Fruit fly (Drosophila melanogaster): ENCODE results near the gene CheA84a.
A peak's percentile ranks its signal among the peaks of the same experiment; 100 is the strongest.

CheA84a gene

dm6 chr3R:8217727-8218126 lies 13.1 kb upstream of the CheA84a start, which contains the start of gene CG7800 (continued):
- TF ChIP-seq Bteb2 (GFP tag; optimal IDR thresholded peaks at IDR 0.05) (no peak), CG8944 (GFP tag; optimal IDR thresholded peaks at IDR 0.05) (no peak), ap (GFP tag; IDR thresholded peaks at IDR 0.05) (no peak), HLH4C (GFP tag; IDR thresholded peaks at IDR 0.05; ENCODE audit: partially characterized antibody) (peak; percentile 77), CG10565 (GFP tag; optimal IDR thresholded peaks at IDR 0.05) (no peak), CG18011 (GFP tag; optimal IDR thresholded peaks at IDR 0.05) (no peak), CG12299 (tag; optimal IDR thresholded peaks at IDR 0.05) (no peak), Doc3 (GFP tag; IDR thresholded peaks at IDR 0.05; ENCODE audit: partially characterized antibody) (peak; percentile 55; the same call in 2 of the 3 replicates), Poxn (GFP tag; IDR thresholded peaks at IDR 0.05) (no peak), stwl (tag; optimal IDR thresholded peaks at IDR 0.05) (peak; percentile 63), CG14860 (GFP tag; IDR thresholded peaks at IDR 0.05; ENCODE audit: partially characterized antibody) (peak; percentile 37; the same call in 1 of the 3 replicates), MBD-R2 (GFP tag; IDR thresholded peaks at IDR 0.05) (peak; percentile 50), Ptx1 (GFP tag; IDR thresholded peaks at IDR 0.05) (no peak), org-1 (GFP tag; optimal IDR thresholded peaks at IDR 0.05) (no peak), pzg (GFP tag; optimal IDR thresholded peaks at IDR 0.05) (peak; percentile 41), sens (GFP tag) (peak; percentile 23)

dm6 chr3R:8215528-8216189 lies 11.0 kb upstream of the CheA84a start:
- TF ChIP-seq Xbp1 (GFP tag; optimal IDR thresholded peaks at IDR 0.05) (no peak), Deaf1 (tag; optimal IDR thresholded peaks at IDR 0.05) (peak; percentile 47), grn (GFP tag; optimal IDR thresholded peaks at IDR 0.05) (peak; percentile 98)

dm6 chr3R:8212594-8212993 lies 8.0 kb upstream of the CheA84a start:
- TF ChIP-seq CG18619 (GFP tag; optimal IDR thresholded peaks at IDR 0.05) (peak; percentile 16), gce (GFP tag; IDR thresholded peaks at IDR 0.05) (0 out of 3 replicates have a peak, but pooled peaks have one; percentile 60), klu (GFP tag; IDR thresholded peaks at IDR 0.05) (no peak), CG1602 (GFP tag; optimal IDR thresholded peaks at IDR 0.05) (peak; percentile 65), CG10959 (GFP tag; IDR thresholded peaks at IDR 0.05) (peak; percentile 58), D19A (tag; optimal IDR thresholded peaks at IDR 0.05) (peak; percentile 51), CG17361 (GFP tag; IDR thresholded peaks at IDR 0.05) (peak; percentile 62), dysf (GFP tag; IDR thresholded peaks at IDR 0.05) (0 out of 3 replicates have a peak, but pooled peaks have one; percentile 42), Abd-B (GFP tag; optimal IDR thresholded peaks at IDR 0.05) (peak; percentile 17), gsb-n (tag; optimal IDR thresholded peaks at IDR 0.05) (peak; percentile 74), ERR (GFP tag; optimal IDR thresholded peaks at IDR 0.05) (no peak), D19B (GFP tag; optimal IDR thresholded peaks at IDR 0.05) (no peak), ash1 (GFP tag; optimal IDR thresholded peaks at IDR 0.05) (peak; percentile 51), CG12299 (tag; optimal IDR thresholded peaks at IDR 0.05) (no peak), Chrac-16 (GFP tag; optimal IDR thresholded peaks at IDR 0.05) (peak; percentile 53), NK7.1 (GFP tag; optimal IDR thresholded peaks at IDR 0.05) (peak; percentile 28), CG12659 (GFP tag; optimal IDR thresholded peaks at IDR 0.05) (peak; percentile 19), CG13424 (tag; optimal IDR thresholded peaks at IDR 0.05) (peak; percentile 44), CG10366 (GFP tag; IDR thresholded peaks at IDR 0.05) (peak; percentile 43; the same call in 1 of the 2 replicates), Bgb (GFP tag; IDR thresholded peaks at IDR 0.05; ENCODE audit: partially characterized antibody) (no peak), lov (optimal IDR thresholded peaks at IDR 0.05) (no peak), lov (GFP tag; IDR thresholded peaks at IDR 0.05) (0 out of 3 replicates have a peak, but pooled peaks have one; percentile 21), CG3407 (GFP tag; optimal IDR thresholded peaks at IDR 0.05) (peak; percentile 50), pfk (GFP tag; optimal IDR thresholded peaks at IDR 0.05) (no peak), CG30020 (tag; optimal IDR thresholded peaks at IDR 0.05) (no peak), CG11093 (GFP tag; IDR thresholded peaks at IDR 0.05) (peak; percentile 55; the same call in 2 of the 3 replicates), Fer1 (GFP tag; optimal IDR thresholded peaks at IDR 0.05) (no peak), CG15601 (tag; optimal IDR thresholded peaks at IDR 0.05) (peak; percentile 66), sqz (GFP tag; optimal IDR thresholded peaks at IDR 0.05) (no peak), sisA (GFP tag; IDR thresholded peaks at IDR 0.05) (peak; percentile 60)
